Worm (Caenorhabditis elegans) whole organism, late embryonic: Measurements from ENCODE around the gene F49C12.15.
"Not testable (repeated sequence)": the region's sequence is repeated elsewhere in the genome, so short reads cannot be mapped to it uniquely, and the experiment has no call there.

Experiments used
- C08G9.2 ChIP-seq: sonication (generic microtip); optimal IDR thresholded peaks from 2 replicates; lab custom pipeline; 2016; ENCODE audit warnings: mild to moderate bottlenecking, missing genetic modification characterization, moderate library complexity, missing compliant biosample characterization
- C38D4.7 ChIP-seq: fragments of 200-800 bp; sonication (Bioruptor generic); optimal IDR thresholded peaks from 2 replicates; lab custom pipeline; 2018; ENCODE audit warnings: mild to moderate bottlenecking, missing genetic modification characterization, moderate library complexity, missing compliant biosample characterization
- K02D7.2 ChIP-seq: sonication (generic microtip); optimal IDR thresholded peaks from 2 replicates; lab custom pipeline; 2017; ENCODE audit warnings: mild to moderate bottlenecking, missing genetic modification characterization, missing compliant biosample characterization
- K09A11.1 ChIP-seq: sonication (generic microtip); optimal IDR thresholded peaks from 2 replicates; lab custom pipeline; 2017; ENCODE audit warnings: antibody characterized with exemption, mild to moderate bottlenecking, missing genetic modification characterization, missing compliant biosample characterization; ENCODE audit not compliant: insufficient read depth
- T23F11.4 ChIP-seq: fragments of 200-800 bp; sonication (Bioruptor generic); optimal IDR thresholded peaks from 2 replicates; lab custom pipeline; 2018; ENCODE audit warnings: mild to moderate bottlenecking, missing genetic modification characterization, missing compliant biosample characterization
- Y22D7AL.16 ChIP-seq: sonication (generic microtip); optimal IDR thresholded peaks from 2 replicates; lab custom pipeline; 2016; ENCODE audit warnings: missing genetic modification characterization, missing compliant biosample characterization
- ahr-1 ChIP-seq: sonication (generic microtip); optimal IDR thresholded peaks from 2 replicates; lab custom pipeline; 2016; ENCODE audit warnings: missing genetic modification characterization, missing compliant biosample characterization
- ceh-2 ChIP-seq: sonication (generic microtip); optimal IDR thresholded peaks from 2 replicates; lab custom pipeline; 2016; ENCODE audit warnings: missing genotype, missing genetic modification characterization, missing compliant biosample characterization
- ceh-22 ChIP-seq: sonication (generic microtip); optimal IDR thresholded peaks from 2 replicates; lab custom pipeline; 2017; ENCODE audit warnings: missing biosample characterization, missing genetic modification characterization
- ceh-31 ChIP-seq: sonication (generic microtip); optimal IDR thresholded peaks from 2 replicates; lab custom pipeline; 2016; ENCODE audit warnings: missing genetic modification characterization, missing compliant biosample characterization
- ceh-9 ChIP-seq: sonication (generic microtip); optimal IDR thresholded peaks from 2 replicates; lab custom pipeline; 2016; ENCODE audit warnings: mild to moderate bottlenecking, missing genetic modification characterization, inconsistent platforms, missing compliant biosample characterization
- dmd-4 ChIP-seq: sonication (generic microtip); optimal IDR thresholded peaks from 2 replicates; lab custom pipeline; 2016; ENCODE audit warnings: borderline replicate concordance, missing genetic modification characterization, missing compliant biosample characterization
- dve-1 ChIP-seq: sonication (generic microtip); optimal IDR thresholded peaks from 2 replicates; lab custom pipeline; 2017; ENCODE audit warnings: antibody characterized with exemption, mild to moderate bottlenecking, missing genetic modification characterization, missing compliant biosample characterization
- elt-2 ChIP-seq: sonication (generic microtip); optimal IDR thresholded peaks from 2 replicates; lab custom pipeline; 2016; ENCODE audit warnings: missing genetic modification reagents, missing genetic modification characterization, missing compliant biosample characterization
- ets-4 ChIP-seq: sonication (generic microtip); optimal IDR thresholded peaks from 2 replicates; lab custom pipeline; 2016; ENCODE audit warnings: missing genetic modification characterization, missing compliant biosample characterization
- fax-1 ChIP-seq: sonication (generic microtip); optimal IDR thresholded peaks from 2 replicates; lab custom pipeline; 2016; ENCODE audit warnings: missing genotype, missing genetic modification characterization, missing compliant biosample characterization
- fkh-6 ChIP-seq: sonication (generic microtip); optimal IDR thresholded peaks from 2 replicates; lab custom pipeline; 2016; ENCODE audit warnings: missing genetic modification characterization, missing compliant biosample characterization
- gmeb-2 ChIP-seq: sonication (generic microtip); optimal IDR thresholded peaks from 2 replicates; lab custom pipeline; 2016; ENCODE audit warnings: missing genetic modification characterization, inconsistent platforms, missing compliant biosample characterization
- hlh-13 ChIP-seq: fragments of 200-800 bp; sonication (Bioruptor generic); optimal IDR thresholded peaks from 2 replicates; lab custom pipeline; 2018; ENCODE audit warnings: mild to moderate bottlenecking, missing genetic modification characterization, missing compliant biosample characterization
- hlh-15 ChIP-seq: sonication (generic microtip); optimal IDR thresholded peaks from 2 replicates; lab custom pipeline; 2016; ENCODE audit warnings: missing genetic modification characterization, missing compliant biosample characterization
- hlh-30 ChIP-seq: sonication (generic microtip); optimal IDR thresholded peaks from 2 replicates; lab custom pipeline; 2017; ENCODE audit warnings: antibody characterized with exemption, missing genetic modification characterization, missing compliant biosample characterization; ENCODE audit not compliant: insufficient read depth
- hlh-8 ChIP-seq: sonication (generic microtip); optimal IDR thresholded peaks from 2 replicates; lab custom pipeline; 2016; ENCODE audit warnings: missing genotype, missing genetic modification characterization, missing compliant biosample characterization
- lim-6 ChIP-seq: sonication (generic microtip); optimal IDR thresholded peaks from 2 replicates; lab custom pipeline; 2016; ENCODE audit warnings: missing genetic modification characterization, missing compliant biosample characterization
- lin-11 ChIP-seq: fragments of 200-800 bp; sonication (Bioruptor generic); optimal IDR thresholded peaks from 2 replicates; lab custom pipeline; 2018; ENCODE audit warnings: mild to moderate bottlenecking, missing genetic modification characterization, missing compliant biosample characterization
- madf-2 ChIP-seq: sonication (generic microtip); optimal IDR thresholded peaks from 2 replicates; lab custom pipeline; 2017; ENCODE audit warnings: missing genetic modification characterization, missing compliant biosample characterization
- mec-3 ChIP-seq: sonication (generic microtip); optimal IDR thresholded peaks from 2 replicates; lab custom pipeline; 2016; ENCODE audit warnings: borderline replicate concordance, missing genetic modification characterization, missing compliant biosample characterization
- nfya-1 ChIP-seq: sonication (generic microtip); optimal IDR thresholded peaks from 2 replicates; lab custom pipeline; 2017; ENCODE audit warnings: missing genetic modification characterization, mild to moderate bottlenecking, missing compliant biosample characterization, antibody characterized with exemption, moderate library complexity
- nhr-11 ChIP-seq: fragments of 150-350 bp; optimal IDR thresholded peaks from 2 replicates; lab custom pipeline; 2014; ENCODE audit warnings: missing biosample characterization, missing genetic modification characterization
- nhr-232 ChIP-seq: sonication (generic microtip); optimal IDR thresholded peaks from 2 replicates; lab custom pipeline; 2016; ENCODE audit warnings: missing genetic modification characterization, missing compliant biosample characterization
- odd-2 ChIP-seq: sonication (generic microtip); optimal IDR thresholded peaks from 2 replicates; lab custom pipeline; 2017; ENCODE audit warnings: antibody characterized with exemption, mild to moderate bottlenecking, missing genetic modification characterization, missing compliant biosample characterization
- pag-3 ChIP-seq: sonication (generic microtip); optimal IDR thresholded peaks from 2 replicates; lab custom pipeline; 2016; ENCODE audit warnings: missing compliant biosample characterization, missing genetic modification characterization, borderline replicate concordance
- pha-2 ChIP-seq: sonication (generic microtip); optimal IDR thresholded peaks from 2 replicates; lab custom pipeline; 2017; ENCODE audit warnings: mild to moderate bottlenecking, missing genetic modification characterization, missing compliant biosample characterization
- pha-4 ChIP-seq: fragments of 150-350 bp; optimal IDR thresholded peaks from 2 replicates; lab custom pipeline; 2018; ENCODE audit warnings: missing biosample characterization, missing genetic modification reagents, missing genetic modification characterization
- pros-1 ChIP-seq: fragments of 150-350 bp; optimal IDR thresholded peaks from 2 replicates; lab custom pipeline; 2014; ENCODE audit warnings: missing biosample characterization, missing genetic modification reagents, missing genetic modification characterization
- ref-2 ChIP-seq: sonication (generic microtip); optimal IDR thresholded peaks from 2 replicates; lab custom pipeline; 2016; ENCODE audit warnings: missing genetic modification characterization, missing compliant biosample characterization
- rnt-1 ChIP-seq: sonication (generic microtip); optimal IDR thresholded peaks from 2 replicates; lab custom pipeline; 2016; ENCODE audit warnings: missing genetic modification characterization, missing compliant biosample characterization
- sox-4 ChIP-seq: sonication (generic microtip); optimal IDR thresholded peaks from 2 replicates; lab custom pipeline; 2017; ENCODE audit warnings: mild to moderate bottlenecking, missing genetic modification characterization, inconsistent platforms, missing compliant biosample characterization
- syd-9 ChIP-seq: sonication (generic microtip); optimal IDR thresholded peaks from 2 replicates; lab custom pipeline; 2016; ENCODE audit warnings: mild to moderate bottlenecking, missing genetic modification characterization, moderate library complexity, missing compliant biosample characterization
- tbx-2 ChIP-seq: sonication (generic microtip); optimal IDR thresholded peaks from 2 replicates; lab custom pipeline; 2016; ENCODE audit warnings: missing genetic modification characterization, missing compliant biosample characterization
- tbx-7 ChIP-seq: sonication (generic microtip); optimal IDR thresholded peaks from 2 replicates; lab custom pipeline; 2016; ENCODE audit warnings: missing genotype, missing genetic modification characterization, missing compliant biosample characterization
- ttx-3 ChIP-seq: sonication (generic microtip); optimal IDR thresholded peaks from 2 replicates; lab custom pipeline; 2016; ENCODE audit warnings: missing genetic modification reagents, missing genetic modification characterization, missing compliant biosample characterization
- unc-42 ChIP-seq: sonication (generic microtip); optimal IDR thresholded peaks from 2 replicates; lab custom pipeline; 2016; ENCODE audit warnings: missing genotype, missing genetic modification characterization, missing compliant biosample characterization
- unc-55 ChIP-seq: sonication (generic microtip); optimal IDR thresholded peaks from 2 replicates; lab custom pipeline; 2017; ENCODE audit warnings: missing biosample characterization, missing genetic modification reagents, missing genetic modification characterization

F49C12.15 gene

DNA sequence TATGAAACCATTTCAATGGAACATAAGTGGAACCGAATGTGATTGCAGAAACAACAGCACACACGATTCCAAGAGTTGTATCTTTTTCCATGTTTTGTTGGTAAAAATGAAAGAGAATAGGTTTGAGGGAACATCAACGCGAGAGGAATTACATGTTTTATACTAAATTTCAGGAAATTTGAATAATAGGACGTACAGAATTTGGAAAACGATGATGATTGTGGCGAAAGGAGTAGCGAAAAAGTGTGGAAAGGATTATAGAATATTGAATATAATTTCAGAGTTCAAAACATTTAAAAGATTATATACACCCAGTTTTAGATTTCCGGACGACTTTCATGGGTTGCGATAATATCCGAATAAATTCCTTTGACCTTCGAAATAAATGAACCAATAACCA lies 15.3 kb upstream of the F49C12.15 start, which contains the start of gene F49C12.6:
Gene F49C12.6, minus strand, starts transcription at position 101 of the 400 bp plus-strand sequence.
- TF ChIP-seq hlh-30 (tag; lab: Kevin White, UChicago) (no peak), gmeb-2 (tag; lab: Kevin White, UChicago) (no peak), tbx-2 (tag; lab: Kevin White, UChicago) (no peak), ceh-31 (no peak), lim-6 (no peak), ets-4 (tag; lab: Kevin White, UChicago) (no peak)

DNA sequence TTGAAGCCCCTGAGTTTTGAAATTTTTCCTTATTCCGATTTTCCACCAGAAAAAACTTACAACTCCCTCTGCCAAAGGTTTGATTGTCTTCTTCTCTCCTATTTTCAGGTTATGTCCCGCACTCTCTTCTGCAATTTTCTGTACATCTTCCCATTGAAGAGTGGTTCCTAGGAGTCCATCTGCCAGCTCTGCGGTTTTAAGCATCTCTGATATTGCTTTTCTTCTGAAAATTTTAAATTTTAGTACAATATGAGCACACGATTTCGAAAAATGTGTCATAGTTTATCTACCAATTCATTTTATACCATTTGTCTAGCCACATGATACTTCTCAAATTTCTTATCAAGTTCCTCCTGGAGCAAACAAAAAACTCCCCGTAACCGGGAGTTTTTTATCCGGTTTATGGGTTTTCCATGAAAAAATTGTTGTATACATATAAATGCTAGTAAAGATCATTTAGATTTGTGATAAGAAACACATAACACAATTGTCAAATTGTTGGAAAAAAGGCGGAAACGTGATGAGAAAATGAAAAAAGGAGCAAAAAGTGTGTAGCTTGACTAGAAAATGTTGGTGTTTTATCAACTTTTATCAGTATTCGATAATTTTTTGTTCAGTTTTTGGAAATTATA lies 13.2 kb upstream of the F49C12.15 start:
- no peak for TF ChIP-seq tbx-2 (tag; lab: Kevin White, UChicago)
- no peak for TF ChIP-seq fax-1 (tag; lab: Kevin White, UChicago)
- TF ChIP-seq unc-42 (tag; lab: Kevin White, UChicago): no peak
- TF ChIP-seq ceh-2 (tag; lab: Kevin White, UChicago): no peak
- no peak for TF ChIP-seq dmd-4 (tag; lab: Kevin White, UChicago)
- no peak for TF ChIP-seq hlh-8 (tag; lab: Kevin White, UChicago)
- no peak for TF ChIP-seq C38D4.7 (GFP tag; lab: Kevin White, UChicago)
- no peak for TF ChIP-seq lin-11
- TF ChIP-seq fkh-6 (tag; lab: Kevin White, UChicago): no peak
- no peak for TF ChIP-seq elt-2
- no peak for TF ChIP-seq T23F11.4
- no peak for TF ChIP-seq pros-1 (tag; lab: Kevin White, UChicago)
- TF ChIP-seq odd-2: no peak
- TF ChIP-seq hlh-15: no peak
- TF ChIP-seq pha-2: no peak
- TF ChIP-seq pha-4: no peak
- TF ChIP-seq rnt-1 (tag; lab: Kevin White, UChicago): no peak
- TF ChIP-seq nhr-11: no peak

DNA sequence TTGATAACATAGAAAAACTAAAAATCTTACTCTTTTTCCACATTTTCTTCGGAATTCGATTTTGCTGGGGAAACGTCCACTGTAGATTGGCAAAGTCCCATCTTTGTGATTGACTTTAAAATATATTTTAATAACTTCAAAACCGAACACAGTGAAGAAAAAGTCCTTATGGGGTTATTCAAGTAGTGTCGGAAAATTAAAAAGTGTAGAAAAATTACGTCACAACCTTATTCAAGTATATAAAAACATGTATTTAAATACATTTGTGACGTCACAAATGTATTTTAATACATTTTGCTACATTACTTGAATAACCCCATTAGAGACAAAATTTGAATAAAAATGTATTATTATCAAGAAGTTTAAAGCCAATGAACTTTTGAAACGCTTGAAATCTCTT lies 11.4 kb upstream of the F49C12.15 start, which contains the start of gene F49C12.7:
Gene F49C12.7, minus strand, starts transcription at position 101 of the 400 bp plus-strand sequence.
- not testable (repeated sequence) for TF ChIP-seq unc-55 (GFP tag; lab: Kevin White, UChicago); tbx-7 (tag; lab: Kevin White, UChicago); hlh-30 (tag; lab: Kevin White, UChicago)

DNA sequence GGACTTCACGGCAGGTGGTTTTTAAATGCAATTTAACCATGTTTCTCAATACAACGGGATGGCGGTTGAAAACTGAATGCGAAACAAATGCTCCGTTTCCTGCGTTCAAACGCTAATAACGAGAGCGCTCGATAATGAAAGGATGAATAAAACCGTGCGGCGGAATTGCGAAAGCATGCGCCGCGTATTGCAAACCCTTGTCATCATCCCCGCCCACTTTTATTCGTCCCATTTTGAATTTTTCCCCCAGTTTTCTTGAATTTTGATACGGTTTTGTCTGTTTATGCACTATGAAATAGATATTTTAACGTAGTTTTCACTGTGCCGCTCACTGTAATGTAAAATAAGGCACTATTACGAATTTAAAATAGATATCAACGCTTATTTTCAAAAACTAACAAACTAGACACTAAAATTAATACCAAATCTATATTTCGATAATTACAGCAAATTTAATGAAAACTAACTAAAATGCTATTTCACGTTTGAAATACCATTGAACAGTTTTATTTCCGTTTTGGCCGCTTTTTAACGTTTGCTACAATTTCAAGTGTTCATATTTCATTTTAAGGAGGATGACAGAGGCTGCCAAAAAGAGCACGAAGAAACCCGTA lies 8.1 kb upstream of the F49C12.15 start, which contains the start of the genes F49C12.9 and rpn-7:
Gene F49C12.9, minus strand, starts transcription at position 148 of the 614 bp plus-strand sequence.
Gene rpn-7, plus strand, starts transcription at position 564 of the 614 bp plus-strand sequence.
- peak; percentile 24 for TF ChIP-seq syd-9 (tag; lab: Kevin White, UChicago)
- peak; percentile 79 for TF ChIP-seq tbx-2 (tag; lab: Kevin White, UChicago)
- peak; percentile 13 for TF ChIP-seq T23F11.4
- TF ChIP-seq ceh-22 (tag; lab: Kevin White, UChicago): no peak
- TF ChIP-seq sox-4: no peak
- peak; percentile 19 for TF ChIP-seq lim-6
- no peak for TF ChIP-seq Y22D7AL.16
- TF ChIP-seq hlh-15: peak; percentile 59
- peak; percentile 82 for TF ChIP-seq elt-2
- TF ChIP-seq hlh-13 (GFP tag; lab: Kevin White, UChicago): no peak
- TF ChIP-seq ttx-3 (tag; lab: Kevin White, UChicago): peak; percentile 73
- TF ChIP-seq ahr-1 (tag; lab: Kevin White, UChicago): peak; percentile 0
- no peak for TF ChIP-seq madf-2 (tag; lab: Kevin White, UChicago)
- peak; percentile 72 for TF ChIP-seq nhr-232 (tag; lab: Kevin White, UChicago)
- TF ChIP-seq ref-2 (tag; lab: Kevin White, UChicago): peak; percentile 22
- TF ChIP-seq unc-55 (GFP tag; lab: Kevin White, UChicago): no peak
- TF ChIP-seq nfya-1: peak; percentile 64
- TF ChIP-seq gmeb-2 (tag; lab: Kevin White, UChicago): no peak
- peak; percentile 25 for TF ChIP-seq lin-11
- TF ChIP-seq fax-1 (tag; lab: Kevin White, UChicago): peak; percentile 43
- TF ChIP-seq C08G9.2 (tag; lab: Kevin White, UChicago): peak; percentile 23
- TF ChIP-seq ceh-9 (tag; lab: Kevin White, UChicago): no peak
- no peak for TF ChIP-seq pag-3 (tag; lab: Kevin White, UChicago)
- TF ChIP-seq mec-3: no peak
- TF ChIP-seq unc-42 (tag; lab: Kevin White, UChicago): peak; percentile 65
- peak; percentile 81 for TF ChIP-seq K09A11.1 (tag; lab: Kevin White, UChicago)
- TF ChIP-seq ceh-2 (tag; lab: Kevin White, UChicago): peak; percentile 62
- peak; percentile 9 for TF ChIP-seq K02D7.2 (tag; lab: Kevin White, UChicago)
- no peak for TF ChIP-seq dve-1 (tag; lab: Kevin White, UChicago)
